Worm (Caenorhabditis elegans): ENCODE data around the gene lgg-1.

The lgg-1 gene

ce11 chrII:6376693-6377092, 29.2 kb upstream of the lgg-1 start:
- TF ChIP-seq klf-2 (GFP tag; conservative IDR thresholded peaks at IDR 0.05) (no peak), tab-1 (GFP tag; IDR thresholded peaks at IDR 0.05) (no peak), ref-1 (GFP tag; conservative IDR thresholded peaks at IDR 0.05) (no peak), T22C8.4 (GFP tag; IDR thresholded peaks at IDR 0.05) (no peak), ztf-29 (GFP tag; IDR thresholded peaks at IDR 0.05) (no peak), med-1 (GFP tag; optimal IDR thresholded peaks at IDR 0.05; ENCODE audit: insufficient read depth) (no peak)

DNA sequence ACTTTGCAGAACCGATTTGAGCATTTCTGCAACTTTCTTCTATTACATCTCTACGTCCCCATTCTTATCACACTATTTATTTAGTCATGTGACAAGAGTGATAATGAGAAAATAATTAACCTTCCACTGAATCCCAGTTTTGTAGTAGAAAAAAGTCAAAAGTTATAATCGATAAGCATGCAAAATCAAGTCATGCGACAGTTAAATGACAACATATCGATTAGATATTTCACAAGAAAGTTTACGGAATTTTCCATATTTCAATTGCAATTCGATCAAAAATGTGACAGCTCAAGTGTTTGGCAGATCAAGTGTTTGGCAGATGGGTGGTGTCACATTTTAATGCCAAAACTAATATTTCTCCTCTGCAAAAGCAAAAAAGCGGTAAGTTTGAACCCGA, 27.1 kb upstream of the lgg-1 start:
- TF ChIP-seq klf-2 (GFP tag; conservative IDR thresholded peaks at IDR 0.05): no peak

ce11 chrII:6373361-6373760, 25.8 kb upstream of the lgg-1 start:
- TF ChIP-seq ztf-23 (GFP tag; IDR thresholded peaks at IDR 0.05): no peak
- TF ChIP-seq klf-2 (GFP tag; conservative IDR thresholded peaks at IDR 0.05): no peak
- TF ChIP-seq med-1 (GFP tag; optimal IDR thresholded peaks at IDR 0.05; ENCODE audit: insufficient read depth): no peak
- no peak for TF ChIP-seq ztf-29 (GFP tag; IDR thresholded peaks at IDR 0.05)
- TF ChIP-seq cog-1 (tag; optimal IDR thresholded peaks at IDR 0.05): no peak
- TF ChIP-seq T22C8.4 (GFP tag; IDR thresholded peaks at IDR 0.05): no peak
- no peak for TF ChIP-seq flt-1 (GFP tag; IDR thresholded peaks at IDR 0.05)

DNA sequence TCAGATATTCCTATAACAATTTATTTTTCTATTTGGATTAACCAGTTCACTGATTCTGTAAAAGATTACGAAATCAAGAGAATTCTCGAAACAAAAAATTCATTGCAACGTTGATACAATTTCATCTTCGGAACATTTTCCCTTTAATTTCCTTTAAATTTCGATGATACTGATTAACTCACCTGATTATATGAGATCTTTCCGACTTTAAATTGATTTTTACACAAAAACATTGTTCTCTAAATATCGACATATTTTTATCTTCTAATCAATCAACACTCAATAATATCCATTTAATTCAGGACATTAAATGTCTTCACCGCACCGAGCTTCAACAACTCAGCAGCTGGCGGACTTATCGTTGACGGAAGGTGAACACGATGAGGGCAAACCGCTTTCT, 23.5 kb upstream of the lgg-1 start, which contains the start of gene lin-23:
Gene lin-23 (plus strand): TSS at position 301 of the 400 bp plus-strand sequence.
- TF ChIP-seq med-1 (GFP tag; optimal IDR thresholded peaks at IDR 0.05; ENCODE audit: insufficient read depth) (no peak), ztf-23 (GFP tag; IDR thresholded peaks at IDR 0.05) (no peak), klf-2 (GFP tag; conservative IDR thresholded peaks at IDR 0.05) (no peak), tab-1 (GFP tag; IDR thresholded peaks at IDR 0.05) (no peak)

DNA sequence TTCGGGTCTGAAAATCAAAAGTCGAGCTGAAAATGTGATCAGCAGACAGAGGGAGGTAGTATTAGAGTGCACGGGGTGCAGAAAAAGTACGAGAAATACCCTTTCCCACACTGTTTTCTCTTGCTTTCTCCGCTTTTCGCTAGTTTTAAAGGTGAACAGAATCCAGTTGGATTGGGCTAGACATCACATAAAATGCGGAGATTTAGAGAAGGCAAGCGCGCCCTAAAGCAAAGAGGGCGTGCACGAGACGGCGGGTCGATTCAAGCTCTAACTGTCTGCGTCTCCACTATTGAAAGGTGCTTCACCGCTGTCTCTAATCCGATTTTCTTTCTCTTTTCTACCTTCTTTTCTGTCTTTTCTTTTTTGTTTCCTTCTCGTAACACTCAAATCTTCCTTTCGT, 22.6 kb upstream of the lgg-1 start:
- TF ChIP-seq klf-2 (GFP tag; conservative IDR thresholded peaks at IDR 0.05) (no peak), cog-1 (tag; optimal IDR thresholded peaks at IDR 0.05) (peak; percentile 57), T22C8.4 (GFP tag; IDR thresholded peaks at IDR 0.05) (peak; percentile 59), ztf-23 (GFP tag; IDR thresholded peaks at IDR 0.05) (no peak), ztf-29 (GFP tag; IDR thresholded peaks at IDR 0.05) (no peak), flt-1 (GFP tag; IDR thresholded peaks at IDR 0.05) (no peak), med-1 (GFP tag; optimal IDR thresholded peaks at IDR 0.05; ENCODE audit: insufficient read depth) (no peak)

DNA sequence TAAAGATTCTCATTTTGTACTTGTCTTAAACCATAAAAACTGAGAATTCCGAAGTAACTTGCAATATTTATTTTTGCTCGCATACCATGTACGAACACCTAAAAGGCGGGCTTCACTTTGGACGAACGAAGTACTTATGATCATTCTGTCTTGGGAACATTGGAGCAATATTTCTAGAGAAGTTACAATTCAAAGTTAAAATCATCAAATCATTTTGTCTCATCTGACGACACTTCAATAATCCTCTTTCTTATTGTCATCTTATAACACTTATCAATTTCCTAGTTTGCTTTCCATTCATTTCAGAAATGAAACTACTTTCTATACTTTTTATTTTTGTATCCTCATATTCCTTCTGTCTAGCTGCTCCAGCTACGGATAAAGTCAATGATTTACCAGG, 19.2 kb upstream of the lgg-1 start, which contains the start of gene ctsa-4.1:
Gene ctsa-4.1 (plus strand): TSS at position 301 of the 400 bp plus-strand sequence.
- TF ChIP-seq T22C8.4 (GFP tag; IDR thresholded peaks at IDR 0.05): no peak
- no peak for TF ChIP-seq klf-2 (GFP tag; conservative IDR thresholded peaks at IDR 0.05)
- no peak for TF ChIP-seq tab-1 (GFP tag; IDR thresholded peaks at IDR 0.05)
- TF ChIP-seq med-1 (GFP tag; optimal IDR thresholded peaks at IDR 0.05; ENCODE audit: insufficient read depth): no peak
- no peak for TF ChIP-seq ref-1 (GFP tag; conservative IDR thresholded peaks at IDR 0.05)
- no peak for TF ChIP-seq ztf-23 (GFP tag; IDR thresholded peaks at IDR 0.05)
- no peak for TF ChIP-seq cog-1 (tag; optimal IDR thresholded peaks at IDR 0.05)
- TF ChIP-seq ztf-29 (GFP tag; IDR thresholded peaks at IDR 0.05): no peak
- TF ChIP-seq flt-1 (GFP tag; IDR thresholded peaks at IDR 0.05): no peak

- TF ChIP-seq cog-1 (tag; optimal IDR thresholded peaks at IDR 0.05): no peak
Observed at ce11 chrII:6365237-6365815, 17.8 kb upstream of the lgg-1 start, which contains the start of the genes ani-2 and clec-88. Gene ani-2, minus strand, starts transcription at chrII:6365367. Gene clec-88, plus strand, starts transcription at chrII:6365722.

ce11 chrII:6360822-6361221, 13.3 kb upstream of the lgg-1 start, which contains the start of gene K10B2.4:
Gene K10B2.4, minus strand, starts transcription at chrII:6360959.
- peak; percentile 65; the same call in 1 of the 2 replicates for TF ChIP-seq ztf-23 (GFP tag; IDR thresholded peaks at IDR 0.05)
- TF ChIP-seq ref-1 (GFP tag; conservative IDR thresholded peaks at IDR 0.05): no peak

ce11 chrII:6358905-6359304, 11.4 kb upstream of the lgg-1 start, which contains the start of gene C32D5.12:
Gene C32D5.12, minus strand, starts transcription at chrII:6359005.
- TF ChIP-seq klf-2 (GFP tag; conservative IDR thresholded peaks at IDR 0.05) (no peak), ref-1 (GFP tag; conservative IDR thresholded peaks at IDR 0.05) (no peak), flt-1 (GFP tag; IDR thresholded peaks at IDR 0.05) (no peak), T22C8.4 (GFP tag; IDR thresholded peaks at IDR 0.05) (no peak), ztf-29 (GFP tag; IDR thresholded peaks at IDR 0.05) (no peak), ztf-23 (GFP tag; IDR thresholded peaks at IDR 0.05) (no peak), cog-1 (tag; optimal IDR thresholded peaks at IDR 0.05) (no peak), tab-1 (GFP tag; IDR thresholded peaks at IDR 0.05) (no peak), med-1 (GFP tag; optimal IDR thresholded peaks at IDR 0.05; ENCODE audit: insufficient read depth) (no peak)

- TF ChIP-seq tab-1 (GFP tag; IDR thresholded peaks at IDR 0.05) (no peak), ztf-23 (GFP tag; IDR thresholded peaks at IDR 0.05) (no peak), ref-1 (GFP tag; conservative IDR thresholded peaks at IDR 0.05) (no peak), T22C8.4 (GFP tag; IDR thresholded peaks at IDR 0.05) (no peak), cog-1 (tag; optimal IDR thresholded peaks at IDR 0.05) (no peak), ztf-29 (GFP tag; IDR thresholded peaks at IDR 0.05) (no peak), klf-2 (GFP tag; conservative IDR thresholded peaks at IDR 0.05) (no peak), med-1 (GFP tag; optimal IDR thresholded peaks at IDR 0.05; ENCODE audit: insufficient read depth) (no peak), flt-1 (GFP tag; IDR thresholded peaks at IDR 0.05) (no peak)
Observed at ce11 chrII:6358232-6358631, 10.7 kb upstream of the lgg-1 start.

Data from whole organism, midembryonic.